Worm (Caenorhabditis elegans): Measurements from ENCODE around the gene F15B9.10.

DNA sequence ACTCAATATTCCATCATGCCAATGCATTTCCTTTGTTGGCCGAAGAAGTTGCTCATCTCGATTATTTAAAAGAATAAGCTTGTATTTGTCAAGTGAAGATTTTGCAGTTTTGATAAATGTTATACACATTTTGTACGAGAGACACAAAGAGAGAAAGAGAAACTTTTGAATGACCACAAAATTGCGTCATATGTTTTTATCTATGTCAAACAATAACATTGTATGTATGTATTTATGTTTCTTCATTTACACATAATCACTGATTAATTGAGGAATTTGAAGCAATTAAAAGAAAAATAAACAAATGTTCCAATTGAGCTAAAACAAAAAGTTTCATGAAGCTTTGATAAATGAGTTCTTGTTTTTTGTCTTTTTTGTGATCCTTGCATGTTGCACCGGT is 45.5 kb downstream of the F15B9.10 start, which contains the start of gene hrg-9:
- TF ChIP-seq nhr-23 (tag; optimal IDR thresholded peaks at IDR 0.05), result no peak
- TF ChIP-seq nhr-25 (tag; optimal IDR thresholded peaks at IDR 0.05), result peak; percentile 34
- TF ChIP-seq ztf-11 (tag; optimal IDR thresholded peaks at IDR 0.05), result no peak
- TF ChIP-seq unc-62 (GFP tag; optimal IDR thresholded peaks at IDR 0.05), result no peak
- TF ChIP-seq sma-3 (GFP tag; optimal IDR thresholded peaks at IDR 0.05), result no peak

All from whole organism, L2 larva.